Worm (Caenorhabditis elegans) whole organism, midembryonic: ENCODE data around the gene set-22.

Source experiments
- cog-1 ChIP-seq: sonication (generic microtip); optimal IDR thresholded peaks from 2 replicates; lab custom pipeline; 2016; ENCODE audit warnings: missing genetic modification characterization, missing compliant biosample characterization
- flt-1 ChIP-seq: fragments of 200-800 bp; sonication (Bioruptor generic); IDR thresholded peaks from 2 replicates; pipeline ENCODE4 v1.3.6; 2022; ENCODE audit warnings: missing genetic modification characterization, missing compliant biosample characterization
- klf-2 ChIP-seq: fragments of 200-800 bp; sonication (Bioruptor generic); conservative IDR thresholded peaks from 2 replicates; pipeline ENCODE4 v1.3.6; 2022; ENCODE audit warnings: missing genetic modification reagents, missing genetic modification characterization, missing compliant biosample characterization

DNA sequence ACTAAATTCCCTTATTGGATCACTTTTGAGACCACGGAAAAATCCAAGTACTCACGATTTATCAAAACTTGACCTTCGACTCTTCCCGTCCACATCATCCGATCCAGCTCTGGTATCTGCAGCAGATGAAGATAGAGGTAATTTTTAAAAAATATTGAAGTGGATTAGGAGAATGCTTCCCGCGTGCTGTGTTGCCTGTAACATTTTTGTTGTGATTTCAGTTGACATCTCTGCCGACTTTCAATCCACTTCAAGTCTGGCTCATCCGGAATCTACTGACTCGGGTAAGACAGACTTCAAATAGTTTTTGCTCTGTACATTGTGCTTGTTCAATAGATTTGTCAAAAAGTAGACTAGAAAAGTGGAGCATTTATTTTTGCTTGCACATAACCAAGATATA lies 38.7 kb downstream of the set-22 start:
- TF ChIP-seq klf-2 (no peak), cog-1 (no peak), flt-1 (GFP tag; lab: Robert Waterston, UW) (no peak)
